Fruit fly (Drosophila melanogaster) whole organism, wandering third instar larva: ENCODE results near the gene CG10375.

ENCODE experiments used
- Abd-B ChIP-seq: fragments of >200 bp; optimal IDR thresholded peaks from 2 replicates; lab custom pipeline; 2017; ENCODE audit warnings: missing biosample characterization, missing genetic modification characterization
- CG32264 ChIP-seq: fragments of 200-800 bp; sonication (Bioruptor generic); optimal IDR thresholded peaks from 2 replicates; lab custom pipeline; 2016; ENCODE audit warnings: missing biosample characterization, missing genetic modification characterization
- CG9705 ChIP-seq: fragments of 200-800 bp; sonication (Bioruptor generic); optimal IDR thresholded peaks from 2 replicates; lab custom pipeline; 2018; ENCODE audit warnings: missing biosample characterization, mild to moderate bottlenecking, missing genetic modification characterization
- CrebA ChIP-seq: fragments of 200-800 bp; sonication (Bioruptor generic); optimal IDR thresholded peaks from 2 replicates; lab custom pipeline; 2016; ENCODE audit warnings: missing biosample characterization, mild to moderate bottlenecking, missing genetic modification characterization, borderline replicate concordance
- Dfd ChIP-seq: fragments of >200 bp; optimal IDR thresholded peaks from 2 replicates; lab custom pipeline; 2017; ENCODE audit warnings: missing biosample characterization, missing genetic modification characterization
- Dif ChIP-seq: fragments of 200-275, 200-300 bp; sonication (Bioruptor generic); optimal IDR thresholded peaks from 2 replicates; lab custom pipeline; 2018; ENCODE audit warnings: missing biosample characterization, missing genetic modification characterization; ENCODE audit not compliant: partially characterized antibody
- GATAd ChIP-seq: sonication (Bioruptor generic); optimal IDR thresholded peaks from 2 replicates; lab custom pipeline; 2016; ENCODE audit warnings: missing biosample characterization, missing genetic modification characterization
- HLH106 ChIP-seq: fragments of 200-800 bp; optimal IDR thresholded peaks from 3 replicates; lab custom pipeline; 2019; ENCODE audit warnings: missing biosample characterization, mild to moderate bottlenecking, missing genetic modification characterization, moderate library complexity
- Hnf4 ChIP-seq: fragments of 200-800 bp; sonication (Bioruptor generic); optimal IDR thresholded peaks from 2 replicates; lab custom pipeline; 2016; ENCODE audit warnings: missing biosample characterization, mild to moderate bottlenecking, missing genetic modification characterization
- Hr78 ChIP-seq: fragments of >200 bp; optimal IDR thresholded peaks from 2 replicates; lab custom pipeline; 2017; ENCODE audit warnings: missing biosample characterization, missing genetic modification characterization
- Hr83 ChIP-seq: fragments of 200-300 bp; sonication (Bioruptor generic); optimal IDR thresholded peaks from 2 replicates; lab custom pipeline; 2016; ENCODE audit warnings: missing biosample characterization, mild to moderate bottlenecking, missing genetic modification characterization, moderate library complexity; ENCODE audit not compliant: poor library complexity, severe bottlenecking
- Jra ChIP-seq: sonication (Bioruptor generic); optimal IDR thresholded peaks from 2 replicates; lab custom pipeline; 2016; ENCODE audit warnings: missing biosample characterization, missing genetic modification characterization
- Mio ChIP-seq: sonication (Bioruptor generic); optimal IDR thresholded peaks from 2 replicates; lab custom pipeline; 2016; ENCODE audit warnings: missing biosample characterization, missing genetic modification characterization
- Myc ChIP-seq: fragments of >200 bp; optimal IDR thresholded peaks from 2 replicates; lab custom pipeline; 2017
- N ChIP-seq: fragments of >200 bp; optimal IDR thresholded peaks from 2 replicates; lab custom pipeline; 2018; ENCODE audit warnings: missing biosample characterization, missing external identifiers, missing genetic modification characterization
- OdsH ChIP-seq: fragments of 200-800 bp; sonication (Bioruptor generic); optimal IDR thresholded peaks from 2 replicates; lab custom pipeline; 2016; ENCODE audit warnings: missing biosample characterization, mild to moderate bottlenecking, missing genetic modification characterization
- Rel ChIP-seq, 2 experiments: fragments of 200-800 bp; sonication (Bioruptor generic) in 1 of 2; optimal IDR thresholded peaks; 2 replicates in 1 of 2; 3 replicates in 1 of 2; lab custom pipeline; 2016 to 2019; ENCODE audit warnings: mild to moderate bottlenecking in 2 of 2, missing biosample characterization in 2 of 2, missing genetic modification characterization in 2 of 2, moderate library complexity in 1 of 2
- Sp1 ChIP-seq: fragments of 200-800 bp; sonication (Bioruptor generic); optimal IDR thresholded peaks from 3 replicates; lab custom pipeline; 2019; ENCODE audit warnings: missing biosample characterization, mild to moderate bottlenecking, missing genetic modification characterization, moderate library complexity
- Vsx2 ChIP-seq: fragments of 200-300, 225-300 bp; sonication (Bioruptor generic); optimal IDR thresholded peaks from 2 replicates; lab custom pipeline; 2018; ENCODE audit warnings: missing biosample characterization, missing genetic modification characterization; ENCODE audit not compliant: partially characterized antibody
- br ChIP-seq: fragments of 200-800 bp; sonication (Bioruptor generic); optimal IDR thresholded peaks from 2 replicates; lab custom pipeline; 2016; ENCODE audit warnings: missing biosample characterization, missing genetic modification characterization
- brk ChIP-seq: fragments of 200-800 bp; sonication (Bioruptor generic); optimal IDR thresholded peaks from 2 replicates; lab custom pipeline; 2016; ENCODE audit warnings: missing biosample characterization, mild to moderate bottlenecking, missing genetic modification characterization
- dl ChIP-seq, 2 experiments: fragments of 175-275, 200-275 bp in 1 of 2; fragments of 200-275 bp in 1 of 2; sonication (Bioruptor generic); optimal IDR thresholded peaks; lab custom pipeline; 2018; ENCODE audit warnings: mild to moderate bottlenecking in 2 of 2, missing biosample characterization in 2 of 2, missing genetic modification characterization in 2 of 2, moderate library complexity in 2 of 2; ENCODE audit not compliant: partially characterized antibody in 2 of 2, insufficient read depth in 1 of 2
- dmrt93B ChIP-seq: fragments of 200-800 bp; sonication (Bioruptor generic); optimal IDR thresholded peaks from 2 replicates; lab custom pipeline; 2018; ENCODE audit warnings: missing biosample characterization, mild to moderate bottlenecking, missing genetic modification characterization
- dsf ChIP-seq: sonication (Bioruptor generic); optimal IDR thresholded peaks from 2 replicates; lab custom pipeline; 2016; ENCODE audit warnings: missing biosample characterization, missing genetic modification characterization, borderline replicate concordance
- ey ChIP-seq: fragments of 200-800 bp; sonication (Bioruptor generic); optimal IDR thresholded peaks from 2 replicates; lab custom pipeline; 2016; ENCODE audit warnings: missing biosample characterization, missing genetic modification characterization
- foxo ChIP-seq, 2 experiments: fragments of 200-800 bp; sonication (Bioruptor generic); optimal IDR thresholded peaks; 2 replicates in 1 of 2; 3 replicates in 1 of 2; lab custom pipeline; 2016 to 2017; ENCODE audit warnings: missing biosample characterization in 2 of 2, missing genetic modification characterization in 2 of 2
- fru ChIP-seq: fragments of 200-800 bp; sonication (Bioruptor generic); optimal IDR thresholded peaks from 3 replicates; lab custom pipeline; 2016; ENCODE audit warnings: missing biosample characterization, mild to moderate bottlenecking, missing genetic modification characterization
- h ChIP-seq: fragments of 200-800 bp; sonication (Bioruptor generic); optimal IDR thresholded peaks from 3 replicates; lab custom pipeline; 2016; ENCODE audit warnings: missing biosample characterization, mild to moderate bottlenecking, missing genetic modification characterization
- jim ChIP-seq: fragments of 175-275, 200-325 bp; sonication (Bioruptor generic); optimal IDR thresholded peaks from 2 replicates; lab custom pipeline; 2016; ENCODE audit warnings: missing biosample characterization, mild to moderate bottlenecking, missing genetic modification characterization
- lola ChIP-seq: fragments of >200 bp; optimal IDR thresholded peaks from 2 replicates; lab custom pipeline; 2017; ENCODE audit warnings: missing biosample characterization, missing genetic modification characterization
- pan ChIP-seq: fragments of >200 bp; optimal IDR thresholded peaks from 2 replicates; lab custom pipeline; 2017
- psq ChIP-seq: fragments of 200-800 bp; sonication (Bioruptor generic); optimal IDR thresholded peaks from 3 replicates; lab custom pipeline; 2017; ENCODE audit warnings: missing biosample characterization, mild to moderate bottlenecking, missing genetic modification characterization, moderate library complexity
- rgr ChIP-seq: fragments of 200-800 bp; sonication (Bioruptor generic); optimal IDR thresholded peaks from 3 replicates; lab custom pipeline; 2016; ENCODE audit warnings: missing biosample characterization, mild to moderate bottlenecking, missing genetic modification characterization
- sage ChIP-seq: fragments of 200-800 bp; sonication (Bioruptor generic); optimal IDR thresholded peaks from 2 replicates; lab custom pipeline; 2016; ENCODE audit warnings: missing biosample characterization, mild to moderate bottlenecking, missing genetic modification characterization
- sv ChIP-seq: fragments of 200-800 bp; sonication (Bioruptor generic); optimal IDR thresholded peaks from 3 replicates; lab custom pipeline; 2016; ENCODE audit warnings: missing biosample characterization, missing genetic modification characterization
- tai ChIP-seq: sonication (Bioruptor generic); optimal IDR thresholded peaks from 2 replicates; lab custom pipeline; 2016; ENCODE audit warnings: missing biosample characterization, missing genetic modification characterization
- usp ChIP-seq: fragments of >200 bp; optimal IDR thresholded peaks from 2 replicates; lab custom pipeline; 2017; ENCODE audit warnings: missing biosample characterization, missing genetic modification characterization
- woc ChIP-seq: sonication (Bioruptor generic); optimal IDR thresholded peaks from 2 replicates; lab custom pipeline; 2016; ENCODE audit warnings: missing biosample characterization, mild to moderate bottlenecking, missing genetic modification characterization

The CG10375 gene

DNA sequence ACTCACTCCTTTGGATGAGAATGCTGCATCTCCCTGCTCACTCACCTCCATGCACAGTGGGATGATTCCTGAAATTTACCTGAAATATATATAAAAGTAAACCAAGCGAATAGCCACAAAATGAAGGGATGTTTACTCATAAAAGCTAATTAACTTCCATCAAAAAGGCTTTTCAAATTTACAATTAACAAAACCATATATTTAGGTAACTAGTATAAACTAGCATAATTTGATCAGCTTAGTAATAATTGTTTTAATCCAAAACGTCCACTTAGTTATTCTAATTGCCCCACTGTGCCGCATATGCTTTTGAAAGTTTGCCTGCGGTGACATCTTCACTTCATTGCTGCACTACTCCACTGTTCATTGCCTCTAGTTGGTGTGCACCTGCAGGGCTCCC, 16.4 kb downstream of the CG10375 start:
- TF ChIP-seq Abd-B (no peak), Hnf4 (GFP tag; lab: Kevin White, UChicago) (no peak), CG32264 (GFP tag; lab: Kevin White, UChicago) (no peak), brk (GFP tag; lab: Kevin White, UChicago) (no peak), Hr78 (GFP tag; lab: Kevin White, UChicago) (no peak), fru (GFP tag; lab: Kevin White, UChicago) (peak; percentile 75), Sp1 (GFP tag; lab: Kevin White, UChicago) (peak; percentile 48), HLH106 (tag; lab: Kevin White, UChicago) (peak; percentile 53), sage (GFP tag; lab: Kevin White, UChicago) (no peak), Hr83 (no peak), Myc (lab: Kevin White, UChicago) (no peak), CrebA (GFP tag; lab: Kevin White, UChicago) (no peak), h (peak; percentile 75), Dif (GFP tag; lab: Kevin White, UChicago) (no peak), rgr (GFP tag; lab: Kevin White, UChicago) (peak; percentile 60), Jra (no peak), foxo (GFP tag; optimal IDR thresholded peaks at IDR 0.05; lab: Kevin White, UChicago) (peak in 1 of 2 experiments; percentile 72), pan (lab: Kevin White, UChicago) (no peak), dsf (no peak), N (no peak), sv (peak; percentile 13), dmrt93B (no peak), woc (peak; percentile 54), Dfd (no peak), ey (GFP tag; lab: Kevin White, UChicago) (peak; percentile 64), br (GFP tag; lab: Kevin White, UChicago) (peak; percentile 51), tai (GFP tag; lab: Kevin White, UChicago) (no peak), Vsx2 (GFP tag; lab: Kevin White, UChicago) (no peak), usp (GFP tag; lab: Kevin White, UChicago) (no peak), lola (GFP tag; lab: Kevin White, UChicago) (no peak), GATAd (GFP tag; lab: Kevin White, UChicago) (no peak), CG9705 (GFP tag; lab: Kevin White, UChicago) (no peak), psq (GFP tag; lab: Kevin White, UChicago) (peak; percentile 34), Mio (GFP tag; lab: Kevin White, UChicago) (no peak), jim (GFP tag; lab: Kevin White, UChicago) (no peak), OdsH (GFP tag; lab: Kevin White, UChicago) (peak; percentile 65), Rel (GFP tag; optimal IDR thresholded peaks at IDR 0.05; lab: Kevin White, UChicago) (no peak), Rel (tag; optimal IDR thresholded peaks at IDR 0.05; lab: Kevin White, UChicago) (no peak), dl (GFP tag; optimal IDR thresholded peaks at IDR 0.05; lab: Kevin White, UChicago; ENCODE audit: insufficient read depth in 1 of 2, partially characterized antibody in 2 of 2) (no peak)

DNA sequence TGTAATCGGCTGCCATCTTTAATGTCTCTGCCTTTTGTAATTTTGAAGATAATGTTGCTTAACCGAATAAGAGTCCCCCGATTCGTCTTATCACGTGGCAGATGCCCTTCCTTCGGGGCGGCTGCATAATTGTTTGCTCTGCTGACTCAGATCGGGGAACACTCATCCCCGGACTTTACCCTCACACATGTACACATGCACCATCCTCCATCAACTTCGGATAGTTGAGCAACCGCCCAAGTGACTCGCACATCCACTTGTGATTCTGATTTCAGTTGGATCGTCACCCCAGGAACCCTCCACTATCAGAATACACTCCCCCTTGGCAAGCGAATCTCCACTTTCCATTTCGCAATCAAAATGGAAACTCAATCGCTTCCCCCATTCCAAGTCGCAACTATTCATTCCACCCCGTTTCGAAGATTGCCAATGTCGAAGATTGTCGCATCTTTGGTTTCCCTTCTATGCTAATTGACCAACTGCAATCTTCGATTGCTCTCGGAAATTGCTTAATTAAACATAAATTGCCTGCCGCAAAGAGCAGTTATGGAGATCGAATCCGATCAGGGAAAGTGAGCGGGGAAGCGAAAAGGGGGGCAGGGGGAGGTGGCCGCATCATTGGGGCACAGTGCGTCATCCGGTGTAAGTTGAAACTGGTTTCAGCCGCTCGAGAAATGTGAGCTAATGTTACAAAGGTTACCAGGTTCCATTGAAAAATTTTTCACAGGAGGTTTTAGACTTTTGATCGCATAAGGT, 17.6 kb downstream of the CG10375 start:
- no peak for TF ChIP-seq rgr (GFP tag; lab: Kevin White, UChicago)
- no peak for TF ChIP-seq Hr83
- TF ChIP-seq tai (GFP tag; lab: Kevin White, UChicago) = no peak
- no peak for TF ChIP-seq CrebA (GFP tag; lab: Kevin White, UChicago)
- no peak for TF ChIP-seq sage (GFP tag; lab: Kevin White, UChicago)
- TF ChIP-seq Sp1 (GFP tag; lab: Kevin White, UChicago) = no peak
- TF ChIP-seq lola (GFP tag; lab: Kevin White, UChicago) = no peak
- no peak for TF ChIP-seq woc
